Fruit fly (Drosophila melanogaster) whole organism: Measurements from ENCODE around the gene Acp65Aa.

Experiments used
- CG8478 ChIP-seq: fragments of >200 bp; optimal IDR thresholded peaks from 2 replicates; lab custom pipeline; 2018; ENCODE audit warnings: inconsistent platforms
- Dll ChIP-seq: fragments of >200 bp; optimal IDR thresholded peaks from 2 replicates; lab custom pipeline; 2017
- EcR ChIP-seq, 2 experiments: fragments of >200 bp; optimal IDR thresholded peaks; 2 replicates each; lab custom pipeline; 2017; ENCODE audit warnings: missing biosample characterization in 2 of 2, missing genetic modification characterization in 2 of 2, missing genetic modification reagents in 2 of 2
- pan ChIP-seq: fragments of >200 bp; optimal IDR thresholded peaks from 2 replicates; lab custom pipeline; 2017
- psq ChIP-seq: fragments of >200 bp; optimal IDR thresholded peaks from 2 replicates; lab custom pipeline; 2017
- usp ChIP-seq: fragments of >200 bp; optimal IDR thresholded peaks from 2 replicates; lab custom pipeline; 2017; ENCODE audit warnings: missing biosample characterization, missing genetic modification characterization, mixed read lengths

dm6 chr3L:6181776-6182175, 29.2 kb upstream of the Acp65Aa start, which contains the start of gene CG10274:
- TF ChIP-seq EcR (GFP tag; optimal IDR thresholded peaks at IDR 0.05; lab: Kevin White, UChicago) (no peak), CG8478 (no peak), pan (no peak), Dll (lab: Kevin White, UChicago) (no peak), usp (GFP tag; lab: Kevin White, UChicago) (no peak), psq (lab: Kevin White, UChicago) (no peak)
